Worm (Caenorhabditis elegans): ENCODE data around the gene str-27.
"Not testable (repeated sequence)": the region's sequence is repeated elsewhere in the genome, so short reads cannot be mapped to it uniquely, and the experiment has no call there.

str-27 gene

DNA sequence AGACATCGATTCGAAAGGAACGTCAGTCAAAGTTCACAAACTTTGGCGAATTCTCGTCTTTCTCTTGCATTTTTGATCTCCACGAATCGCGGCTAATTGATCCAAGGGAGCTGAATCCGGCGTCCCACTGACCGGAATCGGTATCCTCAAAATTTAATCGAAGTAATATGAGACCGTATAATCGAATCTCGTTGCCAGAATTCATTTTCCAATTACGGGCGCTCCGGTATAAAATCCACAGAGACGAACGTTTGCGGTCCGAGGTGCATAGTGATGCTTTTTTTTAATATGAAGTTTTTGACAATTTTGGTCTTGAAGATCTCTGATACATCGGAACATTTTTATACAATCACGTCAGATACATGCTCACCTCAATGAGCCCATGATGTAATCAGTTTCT, 22.0 kb upstream of the str-27 start:
- no peak for TF ChIP-seq ceh-90 (tag; optimal IDR thresholded peaks at IDR 0.05)

DNA sequence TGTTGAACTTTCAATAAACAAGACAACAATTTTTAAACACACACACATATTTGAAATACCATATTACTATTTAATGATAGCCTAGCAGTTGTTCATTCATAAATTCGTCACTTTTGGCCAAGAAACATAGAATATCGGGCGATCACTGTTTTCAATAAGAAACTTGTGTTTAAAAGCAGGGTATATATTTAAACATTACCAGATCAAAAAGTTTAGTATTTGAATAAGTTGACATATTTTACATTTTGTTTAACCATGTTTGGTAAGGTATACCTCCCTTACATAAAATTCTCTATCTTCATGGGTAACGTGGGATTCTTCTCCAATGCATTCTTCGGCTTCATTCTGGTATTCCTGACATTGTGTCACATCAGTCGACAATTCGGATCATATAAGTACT, 19.1 kb upstream of the str-27 start, which contains the start of gene str-8:
Gene str-8 (plus strand): TSS at position 301 of the 400 bp plus-strand sequence.
- TF ChIP-seq unc-130, ceh-90, lin-15B (tag; optimal IDR thresholded peaks at IDR 0.05): not testable (repeated sequence)

DNA sequence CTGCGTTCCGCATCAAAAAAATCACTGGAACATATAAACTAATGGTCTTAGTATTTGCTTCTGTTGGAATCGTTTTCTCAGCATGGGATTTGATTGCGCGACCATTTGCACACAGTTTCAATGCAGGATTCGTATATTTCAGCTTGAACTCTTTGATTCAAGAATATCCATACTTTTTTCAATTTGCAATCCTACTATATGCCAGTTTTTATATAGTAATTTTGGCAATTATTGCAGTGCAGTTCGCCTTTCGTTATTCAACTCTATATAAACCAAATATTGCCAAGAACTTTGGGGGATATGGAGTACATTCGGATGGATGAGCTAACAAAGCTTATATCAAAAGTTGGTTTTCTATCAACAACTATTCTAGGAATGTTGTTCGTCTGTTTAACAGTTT, 17.3 kb upstream of the str-27 start, which contains the start of gene str-5:
Gene str-5 (plus strand): TSS at position 301 of the 400 bp plus-strand sequence.
- TF ChIP-seq ceh-8 (GFP tag; optimal IDR thresholded peaks at IDR 0.05); alr-1 (tag; optimal IDR thresholded peaks at IDR 0.05; ENCODE audit: borderline replicate concordance); ceh-63 (GFP tag; optimal IDR thresholded peaks at IDR 0.05): not testable (repeated sequence)

DNA sequence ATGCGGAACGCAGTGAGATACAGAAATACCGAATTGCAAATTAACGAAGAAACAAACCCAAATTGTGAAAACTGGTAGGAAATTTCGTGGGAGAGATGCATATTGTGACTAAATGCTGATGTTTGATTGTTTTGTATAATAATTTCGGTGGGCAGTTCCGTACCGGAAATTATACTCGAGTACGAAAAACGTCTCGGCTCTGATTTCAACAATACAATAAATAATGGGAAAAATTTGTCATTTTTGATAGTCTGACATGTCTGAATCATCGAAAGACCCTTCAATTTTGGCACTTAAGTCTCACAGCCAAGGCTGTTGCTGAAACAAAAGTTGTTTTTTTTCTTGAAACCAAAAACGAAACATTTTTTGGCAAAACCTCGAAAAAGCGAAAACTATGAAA, 16.4 kb upstream of the str-27 start, which contains the start of gene str-43:
Gene str-43 (minus strand): TSS at position 101 of the 400 bp plus-strand sequence.
- TF ChIP-seq nhr-12 (tag; optimal IDR thresholded peaks at IDR 0.05), result no peak
- no peak for TF ChIP-seq efl-3 (GFP tag; optimal IDR thresholded peaks at IDR 0.05)
- no peak for TF ChIP-seq vab-15 (tag; optimal IDR thresholded peaks at IDR 0.05)
- TF ChIP-seq pag-3 (tag; optimal IDR thresholded peaks at IDR 0.05; ENCODE audit: borderline replicate concordance, insufficient read depth), result no peak
- TF ChIP-seq ceh-90 (tag; optimal IDR thresholded peaks at IDR 0.05), result no peak
- TF ChIP-seq unc-86 (tag; optimal IDR thresholded peaks at IDR 0.05), result no peak
- TF ChIP-seq egl-27 (tag; optimal IDR thresholded peaks at IDR 0.05), result no peak
- no peak for TF ChIP-seq tlp-1 (tag; optimal IDR thresholded peaks at IDR 0.05)
- TF ChIP-seq egl-13 (tag; optimal IDR thresholded peaks at IDR 0.05), result no peak
- TF ChIP-seq aha-1 (tag; optimal IDR thresholded peaks at IDR 0.05), result no peak
- no peak for TF ChIP-seq lin-39 (tag; optimal IDR thresholded peaks at IDR 0.05)
- TF ChIP-seq ceh-88 (GFP tag; IDR thresholded peaks at IDR 0.05), result no peak
- TF ChIP-seq unc-98 (GFP tag; IDR thresholded peaks at IDR 0.05), result no peak
- TF ChIP-seq fos-1 (tag; optimal IDR thresholded peaks at IDR 0.05), result no peak

DNA sequence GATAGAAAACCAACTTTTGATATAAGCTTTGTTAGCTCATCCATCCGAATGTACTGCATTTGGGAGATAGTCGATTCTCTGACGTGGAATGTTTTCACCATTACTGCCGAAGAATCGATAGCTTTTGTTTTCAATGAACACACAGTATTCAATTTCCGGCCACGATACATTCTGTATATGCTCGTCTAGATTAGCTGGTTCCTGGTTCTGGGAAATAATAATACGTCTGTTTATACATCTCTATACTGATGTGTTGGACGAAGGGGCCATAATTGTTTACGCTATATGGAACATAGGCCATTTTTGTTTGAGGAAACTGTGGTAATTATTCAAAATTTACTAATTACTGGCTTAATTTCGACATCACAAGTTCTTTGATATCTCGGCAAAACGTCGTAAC, 14.5 kb upstream of the str-27 start, which contains the start of gene str-6:
Gene str-6 (minus strand): TSS at position 101 of the 400 bp plus-strand sequence.
- no peak for TF ChIP-seq nhr-77 (tag; optimal IDR thresholded peaks at IDR 0.05)
- no peak for TF ChIP-seq ets-5 (GFP tag; IDR thresholded peaks at IDR 0.05)
- TF ChIP-seq sptf-1 (tag; optimal IDR thresholded peaks at IDR 0.05), result no peak
- TF ChIP-seq nhr-11 (tag; optimal IDR thresholded peaks at IDR 0.05), result no peak
- no peak for TF ChIP-seq nhr-76 (tag; optimal IDR thresholded peaks at IDR 0.05)
- no peak for TF ChIP-seq xbp-1 (tag; optimal IDR thresholded peaks at IDR 0.05)
- TF ChIP-seq snpc-4 (tag; optimal IDR thresholded peaks at IDR 0.05), result no peak
- TF ChIP-seq zag-1 (tag; optimal IDR thresholded peaks at IDR 0.05), result no peak
- no peak for TF ChIP-seq vab-15 (tag; optimal IDR thresholded peaks at IDR 0.05)
- TF ChIP-seq jun-1 (tag; optimal IDR thresholded peaks at IDR 0.05), result no peak
- no peak for TF ChIP-seq mab-9 (GFP tag; IDR thresholded peaks at IDR 0.05)
- no peak for TF ChIP-seq ceh-88 (GFP tag; IDR thresholded peaks at IDR 0.05)
- no peak for TF ChIP-seq sox-4 (tag; optimal IDR thresholded peaks at IDR 0.05)
- no peak for TF ChIP-seq elt-3 (tag; optimal IDR thresholded peaks at IDR 0.05)
- TF ChIP-seq mep-1 (tag; optimal IDR thresholded peaks at IDR 0.05), result no peak
- no peak for TF ChIP-seq egl-27 (tag; optimal IDR thresholded peaks at IDR 0.05)
- no peak for TF ChIP-seq ceh-8 (GFP tag; optimal IDR thresholded peaks at IDR 0.05)
- no peak for TF ChIP-seq nhr-19 (GFP tag; conservative IDR thresholded peaks at IDR 0.05)
- TF ChIP-seq unc-30 (tag; optimal IDR thresholded peaks at IDR 0.05), result no peak
- no peak for TF ChIP-seq rnt-1 (tag; optimal IDR thresholded peaks at IDR 0.05)
